Worm (Caenorhabditis elegans): Measurements from ENCODE around the gene egl-4.

The egl-4 gene

DNA sequence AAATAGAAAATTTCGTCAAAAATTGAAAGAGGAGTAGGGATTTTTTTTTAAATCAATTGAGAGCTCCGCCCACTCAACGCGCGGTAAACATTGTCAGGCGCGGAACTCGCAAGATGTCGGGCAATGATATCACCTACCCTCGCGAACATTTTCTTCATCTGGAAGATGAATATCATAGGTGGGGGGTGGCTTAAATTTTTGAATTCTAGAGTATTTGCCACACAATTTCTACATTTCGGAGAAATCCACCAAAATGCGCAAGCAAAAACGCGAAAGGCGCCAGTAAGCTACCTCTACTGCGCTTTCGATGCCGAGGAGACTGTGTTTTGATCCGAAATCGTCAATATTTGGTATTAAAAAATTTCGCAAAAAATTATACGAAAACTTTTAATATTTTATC, 30.6 kb downstream of the egl-4 start:
- TF ChIP-seq ttx-3 (tag; optimal IDR thresholded peaks at IDR 0.05) (no peak), fkh-6 (tag; optimal IDR thresholded peaks at IDR 0.05) (no peak), ceh-31 (tag; optimal IDR thresholded peaks at IDR 0.05) (no peak), ceh-48 (tag; optimal IDR thresholded peaks at IDR 0.05) (no peak), zip-5 (tag; optimal IDR thresholded peaks at IDR 0.05) (no peak), F13H6.1 (tag; optimal IDR thresholded peaks at IDR 0.05) (no peak), sox-2 (GFP tag; IDR thresholded peaks at IDR 0.05) (no peak), hlh-30 (tag; optimal IDR thresholded peaks at IDR 0.05; ENCODE audit: insufficient read depth) (no peak), K02D7.2 (tag; optimal IDR thresholded peaks at IDR 0.05) (no peak), tbx-7 (tag; optimal IDR thresholded peaks at IDR 0.05) (no peak), nfya-1 (tag; optimal IDR thresholded peaks at IDR 0.05) (no peak), unc-55 (GFP tag; optimal IDR thresholded peaks at IDR 0.05) (no peak), hlh-13 (GFP tag; optimal IDR thresholded peaks at IDR 0.05) (no peak), sdc-2 (tag; optimal IDR thresholded peaks at IDR 0.05) (no peak), K09A11.1 (tag; optimal IDR thresholded peaks at IDR 0.05; ENCODE audit: insufficient read depth) (no peak), fkh-10 (GFP tag; optimal IDR thresholded peaks at IDR 0.05) (no peak), ets-4 (tag; optimal IDR thresholded peaks at IDR 0.05) (no peak), hlh-15 (tag; optimal IDR thresholded peaks at IDR 0.05) (no peak), mec-3 (tag; optimal IDR thresholded peaks at IDR 0.05; ENCODE audit: borderline replicate concordance) (no peak), che-1 (tag; optimal IDR thresholded peaks at IDR 0.05) (no peak)

DNA sequence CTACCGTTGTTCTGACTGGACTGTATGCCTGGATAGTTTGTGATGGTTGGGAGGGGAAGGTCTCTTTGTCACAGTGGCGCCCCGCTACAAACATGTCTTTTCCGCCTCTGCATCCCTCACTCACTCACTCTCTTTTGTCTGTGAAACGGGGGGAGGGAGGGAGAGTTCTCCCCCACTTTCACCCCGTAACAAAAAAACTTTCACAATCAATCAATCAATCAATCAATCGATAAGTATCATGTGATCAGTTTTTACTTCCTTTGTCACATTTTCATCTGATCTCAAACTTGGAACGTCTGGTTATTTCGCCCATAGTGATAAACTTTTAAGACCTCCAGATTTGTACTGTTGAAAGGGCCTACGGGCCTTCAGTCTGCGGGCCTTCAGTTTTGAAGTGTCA, 43.7 kb downstream of the egl-4 start:
- TF ChIP-seq sox-2 (GFP tag; IDR thresholded peaks at IDR 0.05) (no peak), ceh-45 (GFP tag; IDR thresholded peaks at IDR 0.05) (no peak), ceh-22 (tag; optimal IDR thresholded peaks at IDR 0.05) (no peak), unc-86 (tag; optimal IDR thresholded peaks at IDR 0.05) (no peak)

DNA sequence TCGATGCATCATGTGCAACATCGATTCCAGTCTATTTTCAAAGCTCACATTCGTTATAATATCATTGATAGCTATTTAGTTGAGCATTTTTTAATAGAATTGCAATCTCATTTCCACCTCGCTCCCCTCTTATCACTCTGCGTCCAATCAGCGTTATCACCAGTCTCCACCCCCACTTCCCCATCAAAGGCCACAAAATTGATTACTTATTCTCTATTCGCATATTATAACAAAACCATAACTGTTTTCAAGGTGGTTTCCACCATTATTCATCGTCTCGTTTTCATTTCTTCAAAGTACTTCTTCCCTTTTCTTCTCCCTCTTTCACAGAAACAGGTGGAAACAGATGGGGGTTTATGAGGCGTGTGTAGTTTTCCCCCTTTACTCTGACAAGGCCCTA, 44.8 kb downstream of the egl-4 start:
- no peak for TF ChIP-seq fkh-6 (tag; optimal IDR thresholded peaks at IDR 0.05)
- TF ChIP-seq nfya-1 (tag; optimal IDR thresholded peaks at IDR 0.05) = no peak
- no peak for TF ChIP-seq ref-2 (tag; optimal IDR thresholded peaks at IDR 0.05)
- TF ChIP-seq ztf-16 (tag; optimal IDR thresholded peaks at IDR 0.05) = no peak
- TF ChIP-seq pros-1 (tag; optimal IDR thresholded peaks at IDR 0.05) = no peak
- no peak for TF ChIP-seq C38D4.7 (GFP tag; optimal IDR thresholded peaks at IDR 0.05)
- no peak for TF ChIP-seq K02D7.2 (tag; optimal IDR thresholded peaks at IDR 0.05)
- no peak for TF ChIP-seq mec-3 (tag; optimal IDR thresholded peaks at IDR 0.05; ENCODE audit: borderline replicate concordance)
- TF ChIP-seq ceh-9 (tag; optimal IDR thresholded peaks at IDR 0.05) = no peak
- no peak for TF ChIP-seq ceh-18 (tag; optimal IDR thresholded peaks at IDR 0.05)
- no peak for TF ChIP-seq fax-1 (tag; optimal IDR thresholded peaks at IDR 0.05)
- no peak for TF ChIP-seq nhr-11 (tag; optimal IDR thresholded peaks at IDR 0.05)
- no peak for TF ChIP-seq nhr-232 (tag; optimal IDR thresholded peaks at IDR 0.05)
- no peak for TF ChIP-seq unc-42 (tag; optimal IDR thresholded peaks at IDR 0.05)
- TF ChIP-seq dve-1 (tag; optimal IDR thresholded peaks at IDR 0.05) = no peak
- TF ChIP-seq che-1 (tag; optimal IDR thresholded peaks at IDR 0.05) = no peak
- no peak for TF ChIP-seq rnt-1 (tag; optimal IDR thresholded peaks at IDR 0.05)
- TF ChIP-seq npax-4 (tag; optimal IDR thresholded peaks at IDR 0.05) = no peak
- no peak for TF ChIP-seq C08G9.2 (tag; optimal IDR thresholded peaks at IDR 0.05)

DNA sequence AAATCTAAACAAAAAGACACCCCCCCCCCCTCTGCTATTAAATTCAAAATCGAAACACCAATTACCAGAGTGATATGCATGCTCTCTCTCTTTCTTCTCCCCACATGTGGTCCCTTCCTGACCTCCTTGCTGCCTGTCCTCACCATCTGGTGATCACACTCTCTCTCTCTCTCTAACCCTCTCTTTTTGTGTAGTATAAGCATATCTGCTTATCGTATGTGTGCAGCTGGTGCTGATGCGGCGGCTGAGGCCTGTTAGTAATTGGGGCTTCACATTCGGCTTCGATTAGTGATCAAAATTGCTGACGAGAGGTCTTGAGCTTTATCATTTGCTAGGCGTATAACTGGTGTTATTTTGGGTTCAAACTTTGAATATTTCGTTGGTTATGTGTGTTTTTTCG, 47.2 kb downstream of the egl-4 start:
- TF ChIP-seq hlh-13 (GFP tag; optimal IDR thresholded peaks at IDR 0.05) = no peak
- TF ChIP-seq hlh-6 (tag; optimal IDR thresholded peaks at IDR 0.05) = no peak
- TF ChIP-seq tbx-2 (tag; optimal IDR thresholded peaks at IDR 0.05) = peak; percentile 22
- TF ChIP-seq lim-6 (tag; optimal IDR thresholded peaks at IDR 0.05) = no peak
- TF ChIP-seq ceh-31 (tag; optimal IDR thresholded peaks at IDR 0.05) = peak; percentile 8
- no peak for TF ChIP-seq zip-5 (tag; optimal IDR thresholded peaks at IDR 0.05)
- peak; percentile 8 for TF ChIP-seq unc-42 (tag; optimal IDR thresholded peaks at IDR 0.05)
- peak; percentile 96 for TF ChIP-seq hlh-8 (tag; optimal IDR thresholded peaks at IDR 0.05)
- TF ChIP-seq dve-1 (tag; optimal IDR thresholded peaks at IDR 0.05) = no peak
- no peak for TF ChIP-seq C08G9.2 (tag; optimal IDR thresholded peaks at IDR 0.05)
- no peak for TF ChIP-seq ets-4 (tag; optimal IDR thresholded peaks at IDR 0.05)
- TF ChIP-seq fax-1 (tag; optimal IDR thresholded peaks at IDR 0.05) = no peak
- no peak for TF ChIP-seq odd-2 (tag; optimal IDR thresholded peaks at IDR 0.05)
